Worm (Caenorhabditis elegans): ENCODE data around the gene R08F11.7.

- TF ChIP-seq him-1 (tag; optimal IDR thresholded peaks at IDR 0.05) (no peak), dao-5 (tag; optimal IDR thresholded peaks at IDR 0.05) (no peak)
Measured at ce11 chrV:3760839-3761238, 29.0 kb upstream of the R08F11.7 start, which contains the start of gene oac-55.
